Fruit fly (Drosophila melanogaster): ENCODE results near the gene CG18599.

DNA sequence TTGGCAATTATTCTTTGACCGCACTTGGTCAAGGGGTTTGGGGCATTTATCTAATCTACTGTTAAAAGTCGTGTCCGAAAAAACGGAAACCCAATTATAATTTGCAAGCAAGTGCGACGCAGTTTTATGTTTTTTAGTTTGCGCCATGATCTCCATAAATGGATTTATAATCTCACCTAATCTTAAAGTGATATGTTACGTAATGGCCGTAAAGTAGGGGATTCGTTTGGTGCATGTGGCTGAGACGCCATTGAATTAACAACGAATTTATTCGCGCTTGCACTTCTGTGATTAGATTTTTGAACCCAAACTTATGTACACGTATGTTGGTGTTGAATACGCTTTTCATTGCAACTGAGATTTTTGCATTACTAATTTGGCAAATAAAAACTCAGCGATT is 9.1 kb downstream of the CG18599 start:
- TF ChIP-seq Hnf4 (GFP tag; optimal IDR thresholded peaks at IDR 0.05) (no peak), HLH106 (tag; optimal IDR thresholded peaks at IDR 0.05) (no peak), h (GFP tag; optimal IDR thresholded peaks at IDR 0.05) (no peak)

All from whole organism, wandering third instar larva.